Worm (Caenorhabditis elegans) whole organism, young adult: ENCODE data around the gene pfs-2.
A peak's percentile ranks its signal among the peaks of the same experiment; 100 is the strongest.

Source experiments
- B0019.2 ChIP-seq: fragments of 200-800 bp; sonication (Bioruptor generic); conservative IDR thresholded peaks from 2 replicates; pipeline ENCODE4 v1.3.6; 2022; ENCODE audit warnings: missing genetic modification reagents, missing genetic modification characterization, missing compliant biosample characterization
- B0336.3 ChIP-seq: fragments of 200-800 bp; sonication (Bioruptor generic); IDR thresholded peaks from 2 replicates; pipeline ENCODE4 v1.3.6; 2022; ENCODE audit warnings: missing genetic modification characterization, missing compliant biosample characterization
- F22D6.2 ChIP-seq: sonication (generic microtip); optimal IDR thresholded peaks from 2 replicates; lab custom pipeline; 2016; ENCODE audit warnings: mild to moderate bottlenecking, missing genetic modification characterization, missing compliant biosample characterization
- F23B12.7 ChIP-seq: sonication (generic microtip); optimal IDR thresholded peaks from 2 replicates; lab custom pipeline; 2017; ENCODE audit warnings: missing genetic modification characterization, mild to moderate bottlenecking, missing compliant biosample characterization, antibody characterized with exemption, moderate library complexity; ENCODE audit not compliant: insufficient read depth
- F49E8.2 ChIP-seq: sonication (generic microtip); optimal IDR thresholded peaks from 3 replicates; lab custom pipeline; 2017; ENCODE audit warnings: missing genetic modification characterization, mild to moderate bottlenecking, missing compliant biosample characterization, antibody characterized with exemption, moderate library complexity; ENCODE audit not compliant: insufficient read depth
- F52B5.7 ChIP-seq: sonication (generic microtip); optimal IDR thresholded peaks from 2 replicates; lab custom pipeline; 2016; ENCODE audit warnings: mild to moderate bottlenecking, missing genetic modification characterization, missing compliant biosample characterization
- F55B11.4 ChIP-seq: sonication (generic microtip); optimal IDR thresholded peaks from 2 replicates; lab custom pipeline; 2016; ENCODE audit warnings: missing compliant biosample characterization, missing genetic modification characterization, borderline replicate concordance; ENCODE audit not compliant: insufficient read depth
- F57C9.4 ChIP-seq: sonication (generic microtip); optimal IDR thresholded peaks from 2 replicates; lab custom pipeline; 2017; ENCODE audit warnings: mild to moderate bottlenecking, missing genetic modification characterization, missing compliant biosample characterization
- K11D2.4 ChIP-seq: fragments of 200-800 bp; sonication (Bioruptor generic); IDR thresholded peaks from 2 replicates; pipeline ENCODE4 v1.3.6; 2022; ENCODE audit warnings: missing genetic modification reagents, missing genetic modification characterization, missing compliant biosample characterization
- T07F8.4 ChIP-seq: sonication (generic microtip); optimal IDR thresholded peaks from 2 replicates; lab custom pipeline; 2016; ENCODE audit warnings: mild to moderate bottlenecking, missing genetic modification characterization, moderate library complexity, missing compliant biosample characterization
- T26A5.8 ChIP-seq: sonication (generic microtip); optimal IDR thresholded peaks from 2 replicates; lab custom pipeline; 2016; ENCODE audit warnings: missing genetic modification characterization, missing compliant biosample characterization
- Y53F4B.3 ChIP-seq: fragments of 200-800 bp; sonication (Bioruptor generic); IDR thresholded peaks from 2 replicates; pipeline ENCODE4 v1.3.6; 2022; ENCODE audit warnings: missing genetic modification reagents, missing genetic modification characterization, missing compliant biosample characterization
- ama-1 ChIP-seq, 3 experiments: fragments of 150-350 bp in 1 of 3; sonication (generic microtip) in 2 of 3; optimal IDR thresholded peaks; 2 replicates each; lab custom pipeline; 2014 to 2018; ENCODE audit warnings: missing biosample characterization in 2 of 3, missing genetic modification characterization in 2 of 3, missing genetic modification reagents in 2 of 3
- aptf-3 ChIP-seq: fragments of 200-800 bp; sonication (Bioruptor generic); IDR thresholded peaks from 2 replicates; pipeline ENCODE4 v1.3.6; 2022; ENCODE audit warnings: missing genetic modification characterization, missing compliant biosample characterization
- atf-7 ChIP-seq: sonication (generic microtip); optimal IDR thresholded peaks from 2 replicates; lab custom pipeline; 2017; ENCODE audit warnings: mild to moderate bottlenecking, missing genetic modification characterization, missing compliant biosample characterization
- bed-1 ChIP-seq: fragments of 200-800 bp; sonication (Bioruptor generic); IDR thresholded peaks from 2 replicates; pipeline ENCODE4 v1.3.6; 2022; ENCODE audit warnings: missing genetic modification reagents, missing genetic modification characterization, missing compliant biosample characterization
- bed-2 ChIP-seq: fragments of 200-800 bp; sonication (Bioruptor generic); IDR thresholded peaks from 2 replicates; pipeline ENCODE4 v1.3.6; 2022; ENCODE audit warnings: missing genetic modification reagents, missing genetic modification characterization, missing compliant biosample characterization
- ceh-100 ChIP-seq: fragments of 200-800 bp; sonication (Bioruptor generic); IDR thresholded peaks from 2 replicates; pipeline ENCODE4 v1.3.6; 2022; ENCODE audit warnings: missing genetic modification reagents, missing genetic modification characterization, missing compliant biosample characterization
- ceh-91 ChIP-seq: fragments of 200-800 bp; sonication (Bioruptor generic); IDR thresholded peaks from 2 replicates; pipeline ENCODE4 v1.3.6; 2022; ENCODE audit warnings: missing genetic modification reagents, missing genetic modification characterization, missing compliant biosample characterization
- chd-7 ChIP-seq: sonication (generic microtip); optimal IDR thresholded peaks from 2 replicates; lab custom pipeline; 2016; ENCODE audit warnings: mild to moderate bottlenecking, missing genetic modification characterization, moderate library complexity, missing compliant biosample characterization
- dox-1 ChIP-seq: fragments of 200-800 bp; sonication (Bioruptor generic); IDR thresholded peaks from 2 replicates; pipeline ENCODE4 v1.3.6; 2022; ENCODE audit warnings: missing genetic modification reagents, missing genetic modification characterization, missing compliant biosample characterization
- dpl-1 ChIP-seq: fragments of 150-350 bp; optimal IDR thresholded peaks from 2 replicates; lab custom pipeline; 2014; ENCODE audit warnings: missing biosample characterization, missing genetic modification reagents, missing genetic modification characterization
- efl-1 ChIP-seq: fragments of 150-350 bp; optimal IDR thresholded peaks from 2 replicates; lab custom pipeline; 2014; ENCODE audit warnings: missing biosample characterization, missing genetic modification reagents, missing genetic modification characterization
- egl-44 ChIP-seq: fragments of 200-800 bp; sonication (Bioruptor generic); IDR thresholded peaks from 2 replicates; pipeline ENCODE4 v1.3.6; 2022; ENCODE audit warnings: missing genetic modification reagents, missing genetic modification characterization, missing compliant biosample characterization
- ekl-4 ChIP-seq: fragments of 200-800 bp; sonication (Bioruptor generic); IDR thresholded peaks from 2 replicates; pipeline ENCODE4 v1.3.6; 2022; ENCODE audit warnings: missing genetic modification reagents, missing genetic modification characterization, missing compliant biosample characterization
- fkh-3 ChIP-seq: sonication (generic microtip); optimal IDR thresholded peaks from 2 replicates; lab custom pipeline; 2016; ENCODE audit warnings: mild to moderate bottlenecking, missing genetic modification characterization, missing compliant biosample characterization
- hlh-26 ChIP-seq: fragments of 200-800 bp; sonication (Bioruptor generic); conservative IDR thresholded peaks from 2 replicates; pipeline ENCODE4 v1.3.6; 2022; ENCODE audit warnings: missing genetic modification reagents, missing genetic modification characterization, missing compliant biosample characterization
- hmg-1.2 ChIP-seq: fragments of 200-800 bp; sonication (Bioruptor generic); IDR thresholded peaks from 2 replicates; pipeline ENCODE4 v1.3.6; 2022; ENCODE audit warnings: missing genetic modification reagents, missing genetic modification characterization, missing compliant biosample characterization
- hmg-20 ChIP-seq: fragments of 200-800 bp; sonication (Bioruptor generic); IDR thresholded peaks from 2 replicates; pipeline ENCODE4 v1.3.6; 2022; ENCODE audit warnings: missing genetic modification reagents, missing genetic modification characterization, missing compliant biosample characterization
- lin-35 ChIP-seq, 3 experiments: fragments of 150-350 bp in 2 of 3; sonication (generic microtip) in 1 of 3; optimal IDR thresholded peaks; 2 replicates each; lab custom pipeline; 2014 to 2018; ENCODE audit warnings: missing biosample characterization in 3 of 3, missing genetic modification characterization in 3 of 3, missing genetic modification reagents in 3 of 3
- lin-54 ChIP-seq: fragments of 200-800 bp; sonication (Bioruptor generic); optimal IDR thresholded peaks from 2 replicates; lab custom pipeline; 2018; ENCODE audit warnings: mild to moderate bottlenecking, missing genetic modification characterization, missing compliant biosample characterization
- mcd-1 ChIP-seq: fragments of 200-800 bp; sonication (Bioruptor generic); IDR thresholded peaks from 2 replicates; pipeline ENCODE4 v1.3.6; 2022; ENCODE audit warnings: missing genetic modification reagents, missing genetic modification characterization, missing compliant biosample characterization
- nfya-2 ChIP-seq: fragments of 200-800 bp; sonication (Bioruptor generic); IDR thresholded peaks from 2 replicates; pipeline ENCODE4 v1.3.6; 2022; ENCODE audit warnings: missing genetic modification reagents, missing genetic modification characterization, missing compliant biosample characterization
- nfyb-1 ChIP-seq: fragments of 200-800 bp; sonication (Bioruptor generic); IDR thresholded peaks from 2 replicates; pipeline ENCODE4 v1.3.6; 2022; ENCODE audit warnings: missing genetic modification reagents, missing genetic modification characterization, missing compliant biosample characterization
- nhr-80 ChIP-seq: sonication (generic microtip); optimal IDR thresholded peaks from 2 replicates; lab custom pipeline; 2016; ENCODE audit warnings: missing genetic modification characterization, missing compliant biosample characterization
- pbrm-1 ChIP-seq: fragments of 200-800 bp; sonication (Bioruptor generic); IDR thresholded peaks from 2 replicates; pipeline ENCODE4 v1.3.6; 2022; ENCODE audit warnings: missing genetic modification reagents, missing genetic modification characterization, missing compliant biosample characterization
- rpc-1 ChIP-seq, 2 experiments: fragments of 150-350 bp in 1 of 2; sonication (generic microtip) in 1 of 2; optimal IDR thresholded peaks; 2 replicates each; lab custom pipeline; 2014 to 2018; ENCODE audit warnings: missing biosample characterization in 1 of 2, missing genetic modification characterization in 1 of 2, missing genetic modification reagents in 1 of 2, missing genotype in 1 of 2
- sea-2 ChIP-seq: fragments of 200-800 bp; sonication (Bioruptor generic); IDR thresholded peaks from 2 replicates; pipeline ENCODE4 v1.3.6; 2022; ENCODE audit warnings: missing genetic modification characterization, missing compliant biosample characterization
- snpc-4 ChIP-seq, 5 experiments: fragments of 150-350 bp in 1 of 5; sonication (generic microtip) in 4 of 5; optimal IDR thresholded peaks; 2 replicates each; lab custom pipeline; 2014 to 2018; ENCODE audit warnings: missing genetic modification characterization in 5 of 5, missing biosample characterization in 3 of 5, antibody characterized with exemption in 2 of 5, mild to moderate bottlenecking in 2 of 5, missing compliant biosample characterization in 2 of 5, missing genotype in 2 of 5, moderate library complexity in 2 of 5, missing genetic modification reagents in 1 of 5
- somi-1 ChIP-seq: fragments of 200-800 bp; sonication (Bioruptor generic); optimal IDR thresholded peaks from 2 replicates; lab custom pipeline; 2018; ENCODE audit warnings: mild to moderate bottlenecking, missing genetic modification characterization, missing compliant biosample characterization
- sptf-2 ChIP-seq: fragments of 200-800 bp; sonication (Bioruptor generic); optimal IDR thresholded peaks from 2 replicates; lab custom pipeline; 2018; ENCODE audit warnings: mild to moderate bottlenecking, missing genetic modification characterization, missing compliant biosample characterization
- tbx-9 ChIP-seq: sonication (generic microtip); optimal IDR thresholded peaks from 2 replicates; lab custom pipeline; 2016; ENCODE audit warnings: borderline replicate concordance, missing genetic modification characterization, inconsistent platforms, missing compliant biosample characterization
- xnd-1 ChIP-seq: sonication (generic microtip); optimal IDR thresholded peaks from 2 replicates; lab custom pipeline; 2016; ENCODE audit warnings: missing genotype, missing genetic modification reagents, missing genetic modification characterization, missing compliant biosample characterization
- ztf-22 ChIP-seq: fragments of 200-800 bp; sonication (Bioruptor generic); optimal IDR thresholded peaks from 2 replicates; lab custom pipeline; 2018; ENCODE audit warnings: mild to moderate bottlenecking, missing genetic modification characterization, moderate library complexity, missing compliant biosample characterization
- ztf-26 ChIP-seq: sonication (generic microtip); optimal IDR thresholded peaks from 2 replicates; lab custom pipeline; 2017; ENCODE audit warnings: missing genetic modification characterization, missing compliant biosample characterization
- ztf-28 ChIP-seq: fragments of 200-800 bp; sonication (Bioruptor generic); IDR thresholded peaks from 2 replicates; pipeline ENCODE4 v1.3.6; 2022; ENCODE audit warnings: missing genetic modification reagents, missing genetic modification characterization, missing compliant biosample characterization
- ztf-3 ChIP-seq: fragments of 200-800 bp; sonication (Bioruptor generic); optimal IDR thresholded peaks from 2 replicates; lab custom pipeline; 2018; ENCODE audit warnings: mild to moderate bottlenecking, missing genetic modification characterization, missing compliant biosample characterization

The pfs-2 gene

DNA sequence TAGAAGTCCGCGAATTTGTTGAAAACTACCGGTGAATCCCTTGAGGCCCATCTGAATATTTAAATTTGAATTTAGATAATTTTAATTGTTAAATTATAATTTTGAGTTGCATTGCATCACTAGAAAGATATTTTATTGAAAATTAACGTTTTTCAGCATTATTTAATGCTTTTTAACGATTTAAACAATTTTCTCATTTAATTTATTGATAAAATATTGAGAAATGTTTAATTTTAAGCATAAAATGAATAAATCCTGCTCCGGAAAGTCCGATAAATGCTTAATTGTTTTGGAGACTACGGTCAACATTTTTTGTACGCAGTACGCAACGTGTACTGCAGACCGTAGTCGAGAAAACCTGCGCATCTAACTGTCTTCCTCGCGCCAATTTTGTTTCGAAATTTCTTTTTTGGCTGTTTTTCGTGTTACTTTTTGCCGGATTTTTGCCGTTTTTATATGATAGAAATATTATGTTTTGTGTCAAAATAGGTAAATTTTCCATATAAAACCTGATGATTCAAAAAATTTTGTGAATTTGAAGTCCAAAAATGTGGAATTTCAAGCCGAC is 8.7 kb upstream of the pfs-2 start, which contains the start of the genes Y54G11A.17, lin-7 and elof-1:
Gene Y54G11A.17 (minus strand): TSS at position 51 of the 568 bp plus-strand sequence.
Gene lin-7 (minus strand): TSS at position 51 of the 568 bp plus-strand sequence.
Gene elof-1 (plus strand): TSS at position 383 of the 568 bp plus-strand sequence.
- TF ChIP-seq ama-1 (optimal IDR thresholded peaks at IDR 0.05; lab: Kevin White, UChicago) (peak; percentile 37), ama-1 (GFP tag; optimal IDR thresholded peaks at IDR 0.05; lab: Kevin White, UChicago) (peak in 1 of 2 experiments; percentile 56), egl-44 (no peak), ceh-100 (GFP tag; lab: Robert Waterston, UW) (peak; percentile 51), F57C9.4 (tag; lab: Kevin White, UChicago) (no peak), hmg-1.2 (GFP tag; lab: Robert Waterston, UW) (peak; percentile 65; the same call in 1 of the 2 replicates), rpc-1 (optimal IDR thresholded peaks at IDR 0.05; lab: Kevin White, UChicago) (peak; percentile 21), rpc-1 (tag; optimal IDR thresholded peaks at IDR 0.05; lab: Kevin White, UChicago) (no peak), ztf-26 (tag; lab: Kevin White, UChicago) (peak; percentile 23), ztf-3 (GFP tag; lab: Kevin White, UChicago) (no peak), nfya-2 (GFP tag; lab: Robert Waterston, UW) (no peak), sptf-2 (no peak), F55B11.4 (no peak), F52B5.7 (no peak), T07F8.4 (tag; lab: Kevin White, UChicago) (no peak), xnd-1 (tag; lab: Kevin White, UChicago) (peak; percentile 28), somi-1 (no peak), dox-1 (GFP tag; lab: Robert Waterston, UW) (peak; percentile 83), B0019.2 (peak; percentile 81), tbx-9 (tag; lab: Kevin White, UChicago) (no peak), ceh-91 (GFP tag; lab: Robert Waterston, UW) (peak; percentile 50), snpc-4 (GFP tag; optimal IDR thresholded peaks at IDR 0.05; lab: Kevin White, UChicago) (peak; percentile 32), snpc-4 (tag; optimal IDR thresholded peaks at IDR 0.05; lab: Kevin White, UChicago) (peak in 3 of 4 experiments; percentile 57 to 77 (median 59)), ekl-4 (GFP tag; lab: Robert Waterston, UW) (peak; percentile 42; the same call in 1 of the 2 replicates), ztf-22 (no peak), dpl-1 (GFP tag; lab: Kevin White, UChicago) (peak; percentile 77), K11D2.4 (GFP tag; lab: Robert Waterston, UW) (no peak), aptf-3 (GFP tag; lab: Robert Waterston, UW) (no peak), Y53F4B.3 (no peak), efl-1 (peak; percentile 90), sea-2 (no peak), lin-35 (GFP tag; optimal IDR thresholded peaks at IDR 0.05; lab: Kevin White, UChicago) (peak in 2 of 3 experiments; percentile 9 to 85), bed-1 (no peak), nfyb-1 (GFP tag; lab: Robert Waterston, UW) (peak; percentile 77; the same call in 1 of the 2 replicates), ztf-28 (GFP tag; lab: Robert Waterston, UW) (peak; percentile 69), F23B12.7 (tag; lab: Kevin White, UChicago) (peak; percentile 86), hmg-20 (GFP tag; lab: Robert Waterston, UW) (no peak), lin-54 (GFP tag; lab: Kevin White, UChicago) (peak; percentile 84), T26A5.8 (tag; lab: Kevin White, UChicago) (no peak), F49E8.2 (tag; lab: Kevin White, UChicago) (peak; percentile 83), chd-7 (tag; lab: Kevin White, UChicago) (no peak), bed-2 (no peak), F22D6.2 (tag; lab: Kevin White, UChicago) (no peak), fkh-3 (tag; lab: Kevin White, UChicago) (no peak), pbrm-1 (GFP tag; lab: Robert Waterston, UW) (peak; percentile 71), hlh-26 (GFP tag; lab: Robert Waterston, UW) (no peak), atf-7 (tag; lab: Kevin White, UChicago) (no peak), B0336.3 (GFP tag; lab: Robert Waterston, UW) (no peak), nhr-80 (tag; lab: Kevin White, UChicago) (peak; percentile 6), mcd-1 (GFP tag; lab: Robert Waterston, UW) (peak; percentile 74)
